Fruit fly (Drosophila melanogaster) whole organism, adult: Measurements from ENCODE around the gene CG33490.

ENCODE experiments used
- CG11617 ChIP-seq: fragments of 200-800 bp; sonication (Bioruptor generic); optimal IDR thresholded peaks from 2 replicates; lab custom pipeline; 2017; ENCODE audit warnings: mild to moderate bottlenecking, missing biosample characterization, missing genetic modification reagents, missing genetic modification characterization
- CG12768 ChIP-seq: fragments of 200-800 bp; sonication (Bioruptor generic); optimal IDR thresholded peaks from 2 replicates; lab custom pipeline; 2017; ENCODE audit warnings: missing biosample characterization, missing genetic modification characterization, mild to moderate bottlenecking, moderate library complexity, missing genetic modification reagents
- CG14711 ChIP-seq: fragments of 200-800 bp; sonication (Bioruptor generic); optimal IDR thresholded peaks from 2 replicates; lab custom pipeline; 2018; ENCODE audit warnings: missing biosample characterization, mild to moderate bottlenecking, missing genetic modification characterization, moderate library complexity
- CG1620 ChIP-seq: fragments of 200-800 bp; sonication (Bioruptor generic); optimal IDR thresholded peaks from 2 replicates; lab custom pipeline; 2016; ENCODE audit warnings: missing biosample characterization, missing genetic modification characterization
- CG33017 ChIP-seq: fragments of 200-800 bp; sonication (Bioruptor generic); optimal IDR thresholded peaks from 2 replicates; lab custom pipeline; 2018; ENCODE audit warnings: missing biosample characterization, mild to moderate bottlenecking, missing genetic modification characterization, moderate library complexity
- CG5204 ChIP-seq: fragments of 200-800 bp; sonication (Bioruptor generic); optimal IDR thresholded peaks from 2 replicates; lab custom pipeline; 2016; ENCODE audit warnings: missing biosample characterization, missing genetic modification characterization
- CG7045 ChIP-seq: fragments of 200-800 bp; sonication (Bioruptor generic); optimal IDR thresholded peaks from 2 replicates; lab custom pipeline; 2017; ENCODE audit warnings: missing biosample characterization, mild to moderate bottlenecking, missing genetic modification characterization
- CG7101 ChIP-seq: fragments of 200-800 bp; sonication (Bioruptor generic); optimal IDR thresholded peaks from 2 replicates; lab custom pipeline; 2018; ENCODE audit warnings: missing biosample characterization, mild to moderate bottlenecking, missing genetic modification characterization, moderate library complexity
- Clk ChIP-seq: fragments of 200-800 bp; sonication (Bioruptor generic); optimal IDR thresholded peaks from 2 replicates; lab custom pipeline; 2017; ENCODE audit warnings: missing biosample characterization, missing genetic modification characterization
- Crg-1 ChIP-seq: fragments of 200-800 bp; sonication (Bioruptor generic); optimal IDR thresholded peaks from 2 replicates; lab custom pipeline; 2016; ENCODE audit warnings: missing biosample characterization, missing genetic modification characterization
- Hr96 ChIP-seq: fragments of 200-800 bp; sonication (Bioruptor generic); optimal IDR thresholded peaks from 2 replicates; lab custom pipeline; 2016; ENCODE audit warnings: missing biosample characterization, missing genetic modification characterization
- Mnt ChIP-seq: fragments of 200-800 bp; sonication (Bioruptor generic); optimal IDR thresholded peaks from 2 replicates; lab custom pipeline; 2016; ENCODE audit warnings: missing biosample characterization, mild to moderate bottlenecking, missing genetic modification characterization
- bab1 ChIP-seq: fragments of 200-800 bp; sonication (Bioruptor generic); optimal IDR thresholded peaks from 3 replicates; lab custom pipeline; 2019; ENCODE audit warnings: missing biosample characterization, mild to moderate bottlenecking, missing genetic modification characterization, moderate library complexity
- cic ChIP-seq: fragments of 200-800 bp; sonication (Bioruptor generic); optimal IDR thresholded peaks from 2 replicates; lab custom pipeline; 2017; ENCODE audit warnings: missing biosample characterization, mild to moderate bottlenecking, missing genetic modification characterization, moderate library complexity
- cnc ChIP-seq, 2 experiments: fragments of >200 bp; optimal IDR thresholded peaks; 2 replicates each; lab custom pipeline; 2017
- kay ChIP-seq: fragments of 200-800 bp; sonication (Bioruptor generic); peaks from one replicate; lab custom pipeline; 2016; ENCODE audit warnings: missing biosample characterization, missing genetic modification characterization, borderline replicate concordance
- ovo ChIP-seq: fragments of 200-800 bp; sonication (Bioruptor generic); optimal IDR thresholded peaks from 2 replicates; lab custom pipeline; 2016; ENCODE audit warnings: missing biosample characterization, missing genetic modification characterization
- pad ChIP-seq: fragments of 200-800 bp; sonication (Bioruptor generic); optimal IDR thresholded peaks from 3 replicates; lab custom pipeline; 2017; ENCODE audit warnings: missing biosample characterization, missing genetic modification characterization, mild to moderate bottlenecking, moderate library complexity, missing genetic modification reagents
- tj ChIP-seq: fragments of 200-800 bp; sonication (Bioruptor generic); optimal IDR thresholded peaks from 3 replicates; lab custom pipeline; 2017; ENCODE audit warnings: missing biosample characterization, mild to moderate bottlenecking, missing genetic modification characterization, moderate library complexity
- toe ChIP-seq: fragments of 200-800 bp; sonication (Bioruptor generic); optimal IDR thresholded peaks from 2 replicates; lab custom pipeline; 2016; ENCODE audit warnings: missing biosample characterization, missing genetic modification characterization

CG33490 gene

dm6 chr3L:11587720-11588580, 13.5 kb upstream of the CG33490 start, which contains the start of gene rt:
rt (minus strand) TSS chr3L:11587770.
- TF ChIP-seq pad (GFP tag; lab: Kevin White, UChicago) (peak; percentile 75), CG7045 (peak; percentile 31), CG33017 (tag; lab: Kevin White, UChicago) (no peak), Hr96 (peak; percentile 10)

dm6 chr3L:11586794-11587462, 12.5 kb upstream of the CG33490 start:
- no peak for TF ChIP-seq CG1620
- peak; percentile 85 for TF ChIP-seq pad (GFP tag; lab: Kevin White, UChicago)
- TF ChIP-seq ovo (GFP tag; lab: Kevin White, UChicago) = peak; percentile 96

- TF ChIP-seq CG14711 (no peak), pad (GFP tag; lab: Kevin White, UChicago) (no peak), CG12768 (GFP tag; lab: Kevin White, UChicago) (no peak), Mnt (GFP tag; lab: Kevin White, UChicago) (no peak), Hr96 (no peak), Clk (GFP tag; lab: Kevin White, UChicago) (no peak), ovo (GFP tag; lab: Kevin White, UChicago) (no peak), CG33017 (tag; lab: Kevin White, UChicago) (no peak), CG7045 (no peak), CG11617 (GFP tag; lab: Kevin White, UChicago) (no peak), cic (GFP tag; lab: Kevin White, UChicago) (no peak), Crg-1 (GFP tag; lab: Kevin White, UChicago) (no peak), tj (GFP tag; lab: Kevin White, UChicago) (no peak), CG7101 (no peak), cnc (optimal IDR thresholded peaks at IDR 0.05; lab: Kevin White, UChicago) (no peak), toe (no peak), CG5204 (GFP tag; lab: Kevin White, UChicago) (no peak), kay (no peak), CG1620 (no peak)
Observed at dm6 chr3L:11583964-11584363, 9.5 kb upstream of the CG33490 start, which contains the start of gene CG32086. CG32086 (minus strand) TSS chr3L:11584064.

- TF ChIP-seq CG11617 (GFP tag; lab: Kevin White, UChicago) = no peak
- no peak for TF ChIP-seq cic (GFP tag; lab: Kevin White, UChicago)
- no peak for TF ChIP-seq cnc (optimal IDR thresholded peaks at IDR 0.05; lab: Kevin White, UChicago)
- no peak for TF ChIP-seq CG7101
- TF ChIP-seq CG1620 = no peak
- no peak for TF ChIP-seq CG33017 (tag; lab: Kevin White, UChicago)
- TF ChIP-seq toe = no peak
- TF ChIP-seq ovo (GFP tag; lab: Kevin White, UChicago) = no peak
- no peak for TF ChIP-seq CG5204 (GFP tag; lab: Kevin White, UChicago)
Observed at dm6 chr3L:11582097-11582496, 7.6 kb upstream of the CG33490 start, which contains the start of gene CG33269. CG33269 (minus strand) TSS chr3L:11582197.

dm6 chr3L:11580919-11581318, 6.5 kb upstream of the CG33490 start, which contains the start of gene CG43391:
CG43391 (minus strand) TSS chr3L:11581019.
- TF ChIP-seq cic (GFP tag; lab: Kevin White, UChicago) (no peak), CG7101 (no peak), Clk (GFP tag; lab: Kevin White, UChicago) (no peak), CG1620 (no peak), tj (GFP tag; lab: Kevin White, UChicago) (no peak), toe (no peak), cnc (optimal IDR thresholded peaks at IDR 0.05; lab: Kevin White, UChicago) (no peak), Mnt (GFP tag; lab: Kevin White, UChicago) (no peak), Crg-1 (GFP tag; lab: Kevin White, UChicago) (no peak), CG7045 (no peak), kay (no peak), CG14711 (no peak)

- no peak for TF ChIP-seq cic (GFP tag; lab: Kevin White, UChicago)
- TF ChIP-seq cnc (optimal IDR thresholded peaks at IDR 0.05; lab: Kevin White, UChicago) = no peak
- no peak for TF ChIP-seq toe
- TF ChIP-seq tj (GFP tag; lab: Kevin White, UChicago) = no peak
- no peak for TF ChIP-seq Mnt (GFP tag; lab: Kevin White, UChicago)
- no peak for TF ChIP-seq CG1620
- no peak for TF ChIP-seq CG7101
- TF ChIP-seq Crg-1 (GFP tag; lab: Kevin White, UChicago) = no peak
- TF ChIP-seq CG11617 (GFP tag; lab: Kevin White, UChicago) = no peak
- TF ChIP-seq CG12768 (GFP tag; lab: Kevin White, UChicago) = no peak
- TF ChIP-seq CG7045 = no peak
- no peak for TF ChIP-seq Hr96
- no peak for TF ChIP-seq CG33017 (tag; lab: Kevin White, UChicago)
Observed at dm6 chr3L:11579919-11580318, 5.5 kb upstream of the CG33490 start, which contains the start of gene CG43390. CG43390 (minus strand) TSS chr3L:11579950.

dm6 chr3L:11578847-11579246, 4.4 kb upstream of the CG33490 start:
- TF ChIP-seq Mnt (GFP tag; lab: Kevin White, UChicago) (no peak), CG1620 (no peak), Crg-1 (GFP tag; lab: Kevin White, UChicago) (no peak), cnc (optimal IDR thresholded peaks at IDR 0.05; lab: Kevin White, UChicago) (no peak), CG7101 (no peak), bab1 (GFP tag; lab: Kevin White, UChicago) (no peak), cic (GFP tag; lab: Kevin White, UChicago) (no peak), CG12768 (GFP tag; lab: Kevin White, UChicago) (no peak)
